Fruit fly (Drosophila melanogaster) whole organism, prepupa: Measurements from ENCODE around the gene CG42752.

Experiments used
- Blimp-1 ChIP-seq: fragments of 200-800 bp; sonication (Bioruptor generic); optimal IDR thresholded peaks from 3 replicates; lab custom pipeline; 2017; ENCODE audit warnings: missing biosample characterization, missing genetic modification characterization, mild to moderate bottlenecking, moderate library complexity, missing genetic modification reagents
- CG10669 ChIP-seq: fragments of 200-800 bp; sonication (Bioruptor generic); optimal IDR thresholded peaks from 3 replicates; lab custom pipeline; 2018; ENCODE audit warnings: missing biosample characterization, mild to moderate bottlenecking, missing genetic modification characterization, moderate library complexity
- CG11294 ChIP-seq: fragments of 200-800 bp; sonication (Bioruptor generic); IDR thresholded peaks from 2 replicates; pipeline ENCODE4 v1.3.6; 2022; ENCODE audit warnings: missing biosample characterization, missing genetic modification characterization
- CG11762 ChIP-seq: fragments of 200-800 bp; sonication (Bioruptor generic); optimal IDR thresholded peaks from 3 replicates; lab custom pipeline; 2016; ENCODE audit warnings: missing biosample characterization, missing genetic modification characterization; ENCODE audit not compliant: insufficient read depth
- CG11902 ChIP-seq: fragments of 200-800 bp; sonication (Bioruptor generic); optimal IDR thresholded peaks from 3 replicates; lab custom pipeline; 2016; ENCODE audit warnings: missing biosample characterization, missing genetic modification characterization
- CG15336 ChIP-seq: fragments of 200-800 bp; sonication (Bioruptor generic); IDR thresholded peaks from 2 replicates; pipeline ENCODE4 v1.3.6; 2022; ENCODE audit warnings: missing biosample characterization, missing genetic modification characterization
- CG1621 ChIP-seq: fragments of 200-800 bp; sonication (Bioruptor generic); optimal IDR thresholded peaks from 3 replicates; lab custom pipeline; 2018; ENCODE audit warnings: missing biosample characterization, mild to moderate bottlenecking, missing genetic modification characterization
- CG16779 ChIP-seq: fragments of 200-800 bp; sonication (Bioruptor generic); optimal IDR thresholded peaks from 3 replicates; lab custom pipeline; 2017; ENCODE audit warnings: missing biosample characterization, mild to moderate bottlenecking, missing genetic modification characterization
- CG3032 ChIP-seq: fragments of 200-800 bp; optimal IDR thresholded peaks from 2 replicates; lab custom pipeline; 2019; ENCODE audit warnings: missing biosample characterization, mild to moderate bottlenecking, missing genetic modification characterization, moderate library complexity
- CG31627 ChIP-seq: fragments of 200-800 bp; sonication (Bioruptor generic); optimal IDR thresholded peaks from 3 replicates; lab custom pipeline; 2016; ENCODE audit warnings: missing biosample characterization, missing genetic modification characterization
- CG32006 ChIP-seq: fragments of 200-800 bp; sonication (Bioruptor generic); optimal IDR thresholded peaks from 3 replicates; lab custom pipeline; 2017; ENCODE audit warnings: missing biosample characterization, mild to moderate bottlenecking, missing genetic modification characterization
- CG6163 ChIP-seq: fragments of 200-800 bp; sonication (Bioruptor generic); IDR thresholded peaks from 3 replicates; pipeline ENCODE4 v1.3.6; 2022; ENCODE audit warnings: missing biosample characterization, missing genetic modification characterization
- CG6276 ChIP-seq: fragments of 200-800 bp; sonication (Bioruptor generic); optimal IDR thresholded peaks from 2 replicates; lab custom pipeline; 2017; ENCODE audit warnings: missing biosample characterization, mild to moderate bottlenecking, missing genetic modification characterization
- CG6808 ChIP-seq: fragments of 200-800 bp; sonication (Bioruptor generic); optimal IDR thresholded peaks from 3 replicates; lab custom pipeline; 2017; ENCODE audit warnings: missing biosample characterization, missing genetic modification characterization, mild to moderate bottlenecking, moderate library complexity, missing genetic modification reagents
- CG6854 ChIP-seq: fragments of 200-800 bp; sonication (Bioruptor generic); optimal IDR thresholded peaks from 2 replicates; lab custom pipeline; 2017; ENCODE audit warnings: missing biosample characterization, mild to moderate bottlenecking, missing genetic modification characterization
- CG7368 ChIP-seq: fragments of 200-800 bp; sonication (Bioruptor generic); optimal IDR thresholded peaks from 3 replicates; lab custom pipeline; 2016; ENCODE audit warnings: missing biosample characterization, missing genetic modification characterization
- CG8119 ChIP-seq: fragments of 200-800 bp; sonication (Bioruptor generic); IDR thresholded peaks from 3 replicates; pipeline ENCODE4 v1.3.6; 2022; ENCODE audit warnings: missing biosample characterization, missing genetic modification characterization
- CG8319 ChIP-seq: fragments of 200-800 bp; sonication (Bioruptor generic); optimal IDR thresholded peaks from 3 replicates; lab custom pipeline; 2016; ENCODE audit warnings: missing biosample characterization, missing genetic modification characterization
- CG8632 ChIP-seq: fragments of 200-800 bp; sonication (Bioruptor generic); optimal IDR thresholded peaks from 3 replicates; lab custom pipeline; 2016; ENCODE audit warnings: missing biosample characterization, missing genetic modification characterization
- CG9139 ChIP-seq: fragments of 200-800 bp; sonication (Bioruptor generic); optimal IDR thresholded peaks from 3 replicates; lab custom pipeline; 2017; ENCODE audit warnings: missing biosample characterization, mild to moderate bottlenecking, missing genetic modification characterization
- Eip75B ChIP-seq: fragments of 200-800 bp; sonication (Bioruptor generic); optimal IDR thresholded peaks from 3 replicates; lab custom pipeline; 2016; ENCODE audit warnings: missing biosample characterization, missing genetic modification characterization
- Eip78C ChIP-seq: fragments of 200-800 bp; sonication (Bioruptor generic); peaks from one replicate; lab custom pipeline; 2016; ENCODE audit warnings: missing biosample characterization, missing genetic modification characterization
- Eip93F ChIP-seq: fragments of 200-800 bp; sonication (Bioruptor generic); optimal IDR thresholded peaks from 2 replicates; lab custom pipeline; 2016; ENCODE audit warnings: missing biosample characterization, mild to moderate bottlenecking, missing genetic modification characterization
- Ets21C ChIP-seq: fragments of 200-800 bp; sonication (Bioruptor generic); optimal IDR thresholded peaks from 3 replicates; lab custom pipeline; 2016; ENCODE audit warnings: missing biosample characterization, missing genetic modification characterization
- Ets96B ChIP-seq: fragments of 200-800 bp; optimal IDR thresholded peaks from 2 replicates; lab custom pipeline; 2019; ENCODE audit warnings: missing biosample characterization, mild to moderate bottlenecking, missing genetic modification characterization, moderate library complexity
- Gug ChIP-seq: fragments of 200-800 bp; sonication (Bioruptor generic); IDR thresholded peaks from 2 replicates; pipeline ENCODE4 v1.3.6; 2022; ENCODE audit warnings: missing biosample characterization, missing genetic modification characterization
- Hr38 ChIP-seq: sonication (Bioruptor generic); optimal IDR thresholded peaks from 2 replicates; lab custom pipeline; 2016; ENCODE audit warnings: missing biosample characterization, missing genetic modification characterization
- Hr39 ChIP-seq: fragments of 200-800 bp; sonication (Bioruptor generic); optimal IDR thresholded peaks from 2 replicates; lab custom pipeline; 2016; ENCODE audit warnings: missing biosample characterization, missing genetic modification characterization
- Hr4 ChIP-seq: fragments of 200-800 bp; sonication (Bioruptor generic); optimal IDR thresholded peaks from 3 replicates; lab custom pipeline; 2016; ENCODE audit warnings: missing biosample characterization, missing genetic modification characterization
- Lpt ChIP-seq: fragments of 200-800 bp; sonication (Bioruptor generic); optimal IDR thresholded peaks from 3 replicates; lab custom pipeline; 2016; ENCODE audit warnings: missing biosample characterization, missing genetic modification characterization
- Met ChIP-seq: fragments of 200-800 bp; sonication (Bioruptor generic); optimal IDR thresholded peaks from 3 replicates; lab custom pipeline; 2016; ENCODE audit warnings: missing biosample characterization, missing genetic modification characterization
- Smox ChIP-seq: fragments of 200-800 bp; sonication (Bioruptor generic); optimal IDR thresholded peaks from 3 replicates; lab custom pipeline; 2016; ENCODE audit warnings: missing biosample characterization, missing genetic modification characterization
- Sox102F ChIP-seq: fragments of 200-800 bp; sonication (Bioruptor generic); optimal IDR thresholded peaks from 2 replicates; lab custom pipeline; 2016; ENCODE audit warnings: missing biosample characterization, mild to moderate bottlenecking, missing genetic modification characterization
- Sox14 ChIP-seq: fragments of 200-800 bp; sonication (Bioruptor generic); optimal IDR thresholded peaks from 3 replicates; lab custom pipeline; 2016; ENCODE audit warnings: missing biosample characterization, missing genetic modification characterization
- Sox15 ChIP-seq: fragments of 200-800 bp; sonication (Bioruptor generic); optimal IDR thresholded peaks from 3 replicates; lab custom pipeline; 2016; ENCODE audit warnings: missing biosample characterization, missing genetic modification characterization
- achi ChIP-seq: fragments of 200-800 bp; sonication (Bioruptor generic); optimal IDR thresholded peaks from 3 replicates; lab custom pipeline; 2016; ENCODE audit warnings: missing biosample characterization, missing genetic modification characterization
- cyc ChIP-seq: fragments of 200-800 bp; sonication (Bioruptor generic); optimal IDR thresholded peaks from 3 replicates; lab custom pipeline; 2016; ENCODE audit warnings: missing biosample characterization, missing genetic modification characterization
- dac ChIP-seq: fragments of 200-800 bp; sonication (Bioruptor generic); optimal IDR thresholded peaks from 2 replicates; lab custom pipeline; 2017; ENCODE audit warnings: missing biosample characterization, mild to moderate bottlenecking, missing genetic modification characterization
- dsx ChIP-seq: fragments of 200-800 bp; optimal IDR thresholded peaks from 3 replicates; lab custom pipeline; 2019; ENCODE audit warnings: missing biosample characterization, mild to moderate bottlenecking, missing genetic modification characterization, moderate library complexity; ENCODE audit not compliant: poor library complexity, severe bottlenecking
- eg ChIP-seq: fragments of 200-800 bp; sonication (Bioruptor generic); IDR thresholded peaks from 3 replicates; pipeline ENCODE4 v1.3.6; 2022; ENCODE audit warnings: missing biosample characterization, missing genetic modification characterization
- esn ChIP-seq: fragments of 200-800 bp; sonication (Bioruptor generic); optimal IDR thresholded peaks from 2 replicates; lab custom pipeline; 2016; ENCODE audit warnings: missing biosample characterization, mild to moderate bottlenecking, missing genetic modification characterization, moderate library complexity
- fkh ChIP-seq: fragments of 200-800 bp; sonication (Bioruptor generic); optimal IDR thresholded peaks from 3 replicates; lab custom pipeline; 2017; ENCODE audit warnings: missing biosample characterization, mild to moderate bottlenecking, missing genetic modification characterization, moderate library complexity
- lz ChIP-seq: fragments of 200-800 bp; sonication (Bioruptor generic); optimal IDR thresholded peaks from 3 replicates; lab custom pipeline; 2016; ENCODE audit warnings: missing biosample characterization, missing genetic modification characterization
- net ChIP-seq: fragments of 200-800 bp; sonication (Bioruptor generic); optimal IDR thresholded peaks from 3 replicates; lab custom pipeline; 2016; ENCODE audit warnings: missing biosample characterization, missing genetic modification characterization
- pdm3 ChIP-seq: fragments of 200-800 bp; sonication (Bioruptor generic); optimal IDR thresholded peaks from 3 replicates; lab custom pipeline; 2016; ENCODE audit warnings: missing biosample characterization, missing genetic modification characterization
- salr ChIP-seq, 2 experiments: fragments of 200-800 bp; sonication (Bioruptor generic); optimal IDR thresholded peaks; 3 replicates each; lab custom pipeline; 2016 to 2018; ENCODE audit warnings: missing biosample characterization in 2 of 2, missing genetic modification characterization in 2 of 2, mild to moderate bottlenecking in 1 of 2
- spab ChIP-seq: fragments of 200-800 bp; sonication (Bioruptor generic); optimal IDR thresholded peaks from 2 replicates; lab custom pipeline; 2017; ENCODE audit warnings: missing biosample characterization, mild to moderate bottlenecking, missing genetic modification characterization, missing genetic modification reagents
- svp ChIP-seq: fragments of 200-800 bp; sonication (Bioruptor generic); peaks from one replicate; lab custom pipeline; 2016; ENCODE audit warnings: missing biosample characterization, missing genetic modification characterization
- topi ChIP-seq: fragments of 200-800 bp; sonication (Bioruptor generic); optimal IDR thresholded peaks from 3 replicates; lab custom pipeline; 2016; ENCODE audit warnings: missing biosample characterization, missing genetic modification characterization
- vri ChIP-seq: fragments of 200-800 bp; sonication (Bioruptor generic); optimal IDR thresholded peaks from 3 replicates; lab custom pipeline; 2016; ENCODE audit warnings: missing biosample characterization, mild to moderate bottlenecking, missing genetic modification characterization

Gene CG42752

dm6 chr2L:18752823-18753222 is 12.9 kb upstream of the CG42752 start (continued):
- TF ChIP-seq Sox15 (no peak), salr (GFP tag; optimal IDR thresholded peaks at IDR 0.05; lab: Kevin White, UChicago) (peak in 1 of 2 experiments; percentile 81), dac (peak; percentile 25), pdm3 (peak; percentile 28), dsx (no peak), CG16779 (peak; percentile 33), spab (GFP tag; lab: Kevin White, UChicago) (no peak), Eip93F (no peak), Ets21C (GFP tag; lab: Kevin White, UChicago) (no peak), Blimp-1 (no peak), CG6276 (GFP tag; lab: Kevin White, UChicago) (peak; percentile 77), CG11902 (GFP tag; lab: Kevin White, UChicago) (no peak)

dm6 chr2L:18752038-18752437 is 12.1 kb upstream of the CG42752 start:
- peak; percentile 85 for TF ChIP-seq CG15336 (GFP tag; lab: Robert Waterston, UW)
- peak; percentile 32 for TF ChIP-seq pdm3
- no peak for TF ChIP-seq Met (GFP tag; lab: Kevin White, UChicago)
- no peak for TF ChIP-seq Eip93F
- no peak for TF ChIP-seq CG9139 (GFP tag; lab: Kevin White, UChicago)
- TF ChIP-seq Ets96B: peak; percentile 57
- no peak for TF ChIP-seq Hr38 (GFP tag; lab: Kevin White, UChicago)
- TF ChIP-seq net (GFP tag; lab: Kevin White, UChicago): peak; percentile 21
- TF ChIP-seq CG31627 (GFP tag; lab: Kevin White, UChicago): no peak
- no peak for TF ChIP-seq Hr39 (GFP tag; lab: Kevin White, UChicago)
- peak; percentile 75 for TF ChIP-seq CG6163 (GFP tag; lab: Robert Waterston, UW)
- TF ChIP-seq Gug (GFP tag; lab: Robert Waterston, UW): peak; percentile 57
- no peak for TF ChIP-seq vri (GFP tag; lab: Kevin White, UChicago)
- no peak for TF ChIP-seq Blimp-1
- TF ChIP-seq eg (GFP tag; lab: Robert Waterston, UW): peak; percentile 76
- TF ChIP-seq Lpt: peak; percentile 66
- peak; percentile 84 for TF ChIP-seq Hr4 (GFP tag; lab: Kevin White, UChicago)
- TF ChIP-seq CG7368: no peak
- no peak for TF ChIP-seq CG6854
- TF ChIP-seq salr (GFP tag; optimal IDR thresholded peaks at IDR 0.05; lab: Kevin White, UChicago): peak in 1 of 2 experiments; percentile 16
- peak; percentile 16 for TF ChIP-seq CG3032 (tag; lab: Kevin White, UChicago)
- TF ChIP-seq esn (GFP tag; lab: Kevin White, UChicago): no peak
- TF ChIP-seq CG10669 (GFP tag; lab: Kevin White, UChicago): no peak
- no peak for TF ChIP-seq CG8319 (GFP tag; lab: Kevin White, UChicago)
- TF ChIP-seq Sox15: no peak
- TF ChIP-seq lz: no peak
- no peak for TF ChIP-seq fkh (GFP tag; lab: Kevin White, UChicago)
- TF ChIP-seq dsx: no peak
- TF ChIP-seq Eip75B: peak; percentile 12
- no peak for TF ChIP-seq Smox (GFP tag; lab: Kevin White, UChicago)
- no peak for TF ChIP-seq topi (GFP tag; lab: Kevin White, UChicago)
- TF ChIP-seq Ets21C (GFP tag; lab: Kevin White, UChicago): no peak
- peak; percentile 69 for TF ChIP-seq dac
- no peak for TF ChIP-seq svp (GFP tag; lab: Kevin White, UChicago)
- no peak for TF ChIP-seq CG11762
- peak; percentile 49 for TF ChIP-seq Sox14 (GFP tag; lab: Kevin White, UChicago)
- TF ChIP-seq CG8632: no peak
- peak; percentile 78 for TF ChIP-seq CG32006 (GFP tag; lab: Kevin White, UChicago)
- TF ChIP-seq achi (GFP tag; lab: Kevin White, UChicago): peak; percentile 58
- no peak for TF ChIP-seq cyc (GFP tag; lab: Kevin White, UChicago)
- no peak for TF ChIP-seq CG6808
- peak; percentile 89 for TF ChIP-seq Eip78C (GFP tag; lab: Kevin White, UChicago)
- peak; percentile 65 for TF ChIP-seq CG11294 (GFP tag; lab: Robert Waterston, UW)
- peak; percentile 50 for TF ChIP-seq CG16779
- peak; percentile 88 for TF ChIP-seq CG8119 (GFP tag; lab: Robert Waterston, UW)
- no peak for TF ChIP-seq CG1621 (tag; lab: Kevin White, UChicago)
- no peak for TF ChIP-seq Sox102F
